Worm (Caenorhabditis elegans) whole organism, young adult: ENCODE results near the gene prx-10.

Experiments used
- B0336.3 ChIP-seq: fragments of 200-800 bp; sonication (Bioruptor generic); IDR thresholded peaks from 2 replicates; pipeline ENCODE4 v1.3.6; 2022; ENCODE audit warnings: missing genetic modification characterization, missing compliant biosample characterization
- D2030.7 ChIP-seq: fragments of 200-800 bp; sonication (Bioruptor generic); IDR thresholded peaks from 2 replicates; pipeline ENCODE4 v1.3.6; 2022; ENCODE audit warnings: missing genetic modification reagents, missing genetic modification characterization, missing compliant biosample characterization
- F23B12.7 ChIP-seq: sonication (generic microtip); optimal IDR thresholded peaks from 2 replicates; lab custom pipeline; 2017; ENCODE audit warnings: missing genetic modification characterization, mild to moderate bottlenecking, missing compliant biosample characterization, antibody characterized with exemption, moderate library complexity; ENCODE audit not compliant: insufficient read depth
- F49E8.2 ChIP-seq: sonication (generic microtip); optimal IDR thresholded peaks from 3 replicates; lab custom pipeline; 2017; ENCODE audit warnings: missing genetic modification characterization, mild to moderate bottlenecking, missing compliant biosample characterization, antibody characterized with exemption, moderate library complexity; ENCODE audit not compliant: insufficient read depth
- F55B11.4 ChIP-seq: sonication (generic microtip); optimal IDR thresholded peaks from 2 replicates; lab custom pipeline; 2016; ENCODE audit warnings: missing compliant biosample characterization, missing genetic modification characterization, borderline replicate concordance; ENCODE audit not compliant: insufficient read depth
- K11D2.4 ChIP-seq: fragments of 200-800 bp; sonication (Bioruptor generic); IDR thresholded peaks from 2 replicates; pipeline ENCODE4 v1.3.6; 2022; ENCODE audit warnings: missing genetic modification reagents, missing genetic modification characterization, missing compliant biosample characterization
- ZK185.1 ChIP-seq: sonication (generic microtip); optimal IDR thresholded peaks from 2 replicates; lab custom pipeline; 2016; ENCODE audit warnings: mild to moderate bottlenecking, missing genetic modification characterization, missing compliant biosample characterization; ENCODE audit not compliant: poor library complexity, severe bottlenecking
- attf-3 ChIP-seq: fragments of 200-800 bp; sonication (Bioruptor generic); conservative IDR thresholded peaks from 2 replicates; pipeline ENCODE4 v1.3.6; 2022; ENCODE audit warnings: missing genetic modification reagents, missing genetic modification characterization, missing compliant biosample characterization
- cebp-2 ChIP-seq: fragments of 200-800 bp; sonication (Bioruptor generic); IDR thresholded peaks from 2 replicates; pipeline ENCODE4 v1.3.6; 2022; ENCODE audit warnings: missing genetic modification characterization, missing compliant biosample characterization
- ceh-27 ChIP-seq: fragments of 200-800 bp; sonication (Bioruptor generic); optimal IDR thresholded peaks from 2 replicates; lab custom pipeline; 2018; ENCODE audit warnings: mild to moderate bottlenecking, missing genetic modification characterization, moderate library complexity, missing compliant biosample characterization
- ceh-79 ChIP-seq: sonication (generic microtip); optimal IDR thresholded peaks from 2 replicates; lab custom pipeline; 2017; ENCODE audit warnings: mild to moderate bottlenecking, missing genetic modification characterization, missing compliant biosample characterization
- ceh-91 ChIP-seq: fragments of 200-800 bp; sonication (Bioruptor generic); IDR thresholded peaks from 2 replicates; pipeline ENCODE4 v1.3.6; 2022; ENCODE audit warnings: missing genetic modification reagents, missing genetic modification characterization, missing compliant biosample characterization
- dox-1 ChIP-seq: fragments of 200-800 bp; sonication (Bioruptor generic); IDR thresholded peaks from 2 replicates; pipeline ENCODE4 v1.3.6; 2022; ENCODE audit warnings: missing genetic modification reagents, missing genetic modification characterization, missing compliant biosample characterization
- dpl-1 ChIP-seq: fragments of 150-350 bp; optimal IDR thresholded peaks from 2 replicates; lab custom pipeline; 2014; ENCODE audit warnings: missing biosample characterization, missing genetic modification reagents, missing genetic modification characterization
- efl-1 ChIP-seq: fragments of 150-350 bp; optimal IDR thresholded peaks from 2 replicates; lab custom pipeline; 2014; ENCODE audit warnings: missing biosample characterization, missing genetic modification reagents, missing genetic modification characterization
- ekl-4 ChIP-seq: fragments of 200-800 bp; sonication (Bioruptor generic); IDR thresholded peaks from 2 replicates; pipeline ENCODE4 v1.3.6; 2022; ENCODE audit warnings: missing genetic modification reagents, missing genetic modification characterization, missing compliant biosample characterization
- gei-17 ChIP-seq: fragments of 200-800 bp; sonication (Bioruptor generic); optimal IDR thresholded peaks from 2 replicates; lab custom pipeline; 2018; ENCODE audit warnings: mild to moderate bottlenecking, missing genetic modification characterization, missing compliant biosample characterization
- hlh-26 ChIP-seq: fragments of 200-800 bp; sonication (Bioruptor generic); conservative IDR thresholded peaks from 2 replicates; pipeline ENCODE4 v1.3.6; 2022; ENCODE audit warnings: missing genetic modification reagents, missing genetic modification characterization, missing compliant biosample characterization
- hmg-20 ChIP-seq: fragments of 200-800 bp; sonication (Bioruptor generic); IDR thresholded peaks from 2 replicates; pipeline ENCODE4 v1.3.6; 2022; ENCODE audit warnings: missing genetic modification reagents, missing genetic modification characterization, missing compliant biosample characterization
- hsf-1 ChIP-seq: fragments of 200-800 bp; sonication (Bioruptor generic); IDR thresholded peaks from 2 replicates; pipeline ENCODE4 v1.3.6; 2022; ENCODE audit warnings: missing genetic modification reagents, missing genetic modification characterization, missing compliant biosample characterization
- lin-26 ChIP-seq: fragments of 200-800 bp; sonication (Bioruptor generic); IDR thresholded peaks from 2 replicates; pipeline ENCODE4 v1.3.6; 2022; ENCODE audit warnings: missing genetic modification reagents, missing genetic modification characterization, missing compliant biosample characterization
- lin-35 ChIP-seq, 3 experiments: fragments of 150-350 bp in 2 of 3; sonication (generic microtip) in 1 of 3; optimal IDR thresholded peaks; 2 replicates each; lab custom pipeline; 2014 to 2018; ENCODE audit warnings: missing biosample characterization in 3 of 3, missing genetic modification characterization in 3 of 3, missing genetic modification reagents in 3 of 3
- lin-40 ChIP-seq: sonication (generic microtip); optimal IDR thresholded peaks from 2 replicates; lab custom pipeline; 2016; ENCODE audit warnings: missing genetic modification characterization, mild to moderate bottlenecking, missing compliant biosample characterization, missing genotype, missing genetic modification reagents
- lin-54 ChIP-seq: fragments of 200-800 bp; sonication (Bioruptor generic); optimal IDR thresholded peaks from 2 replicates; lab custom pipeline; 2018; ENCODE audit warnings: mild to moderate bottlenecking, missing genetic modification characterization, missing compliant biosample characterization
- lsl-1 ChIP-seq: fragments of 200-800 bp; sonication (Bioruptor generic); optimal IDR thresholded peaks from 2 replicates; lab custom pipeline; 2018; ENCODE audit warnings: mild to moderate bottlenecking, missing genetic modification characterization, moderate library complexity, missing compliant biosample characterization
- lsy-27 ChIP-seq: sonication (generic microtip); optimal IDR thresholded peaks from 2 replicates; lab custom pipeline; 2017; ENCODE audit warnings: missing genetic modification characterization, mild to moderate bottlenecking, missing compliant biosample characterization, antibody characterized with exemption, missing genotype, borderline replicate concordance; ENCODE audit not compliant: insufficient read depth
- mcd-1 ChIP-seq: fragments of 200-800 bp; sonication (Bioruptor generic); IDR thresholded peaks from 2 replicates; pipeline ENCODE4 v1.3.6; 2022; ENCODE audit warnings: missing genetic modification reagents, missing genetic modification characterization, missing compliant biosample characterization
- nfya-2 ChIP-seq: fragments of 200-800 bp; sonication (Bioruptor generic); IDR thresholded peaks from 2 replicates; pipeline ENCODE4 v1.3.6; 2022; ENCODE audit warnings: missing genetic modification reagents, missing genetic modification characterization, missing compliant biosample characterization
- nhr-120 ChIP-seq: fragments of 200-800 bp; sonication (Bioruptor generic); IDR thresholded peaks from 2 replicates; pipeline ENCODE4 v1.3.6; 2022; ENCODE audit warnings: missing genetic modification characterization, missing compliant biosample characterization
- rcor-1 ChIP-seq: fragments of 200-800 bp; sonication (Bioruptor generic); IDR thresholded peaks from 2 replicates; pipeline ENCODE4 v1.3.6; 2022; ENCODE audit warnings: missing genetic modification reagents, missing genetic modification characterization, missing compliant biosample characterization
- repo-1 ChIP-seq: sonication (generic microtip); optimal IDR thresholded peaks from 2 replicates; lab custom pipeline; 2017; ENCODE audit warnings: mild to moderate bottlenecking, missing genetic modification characterization, missing compliant biosample characterization
- rpc-1 ChIP-seq, 2 experiments: fragments of 150-350 bp in 1 of 2; sonication (generic microtip) in 1 of 2; optimal IDR thresholded peaks; 2 replicates each; lab custom pipeline; 2014 to 2018; ENCODE audit warnings: missing biosample characterization in 1 of 2, missing genetic modification characterization in 1 of 2, missing genetic modification reagents in 1 of 2, missing genotype in 1 of 2
- snpc-1.1 ChIP-seq: sonication (generic microtip); optimal IDR thresholded peaks from 2 replicates; lab custom pipeline; 2017; ENCODE audit warnings: missing genetic modification characterization, mild to moderate bottlenecking, missing compliant biosample characterization, antibody characterized with exemption, moderate library complexity, missing genotype, missing genetic modification reagents; ENCODE audit not compliant: insufficient read depth
- snpc-1.3 ChIP-seq: sonication (generic microtip); optimal IDR thresholded peaks from 2 replicates; lab custom pipeline; 2017; ENCODE audit warnings: missing genetic modification characterization, mild to moderate bottlenecking, missing compliant biosample characterization, antibody characterized with exemption, moderate library complexity, missing genotype, missing genetic modification reagents; ENCODE audit not compliant: insufficient read depth
- snpc-3.4 ChIP-seq: sonication (generic microtip); optimal IDR thresholded peaks from 2 replicates; lab custom pipeline; 2017; ENCODE audit warnings: missing genetic modification characterization, mild to moderate bottlenecking, missing compliant biosample characterization, antibody characterized with exemption, moderate library complexity, missing genotype, missing genetic modification reagents
- snpc-4 ChIP-seq, 5 experiments: fragments of 150-350 bp in 1 of 5; sonication (generic microtip) in 4 of 5; optimal IDR thresholded peaks; 2 replicates each; lab custom pipeline; 2014 to 2018; ENCODE audit warnings: missing genetic modification characterization in 5 of 5, missing biosample characterization in 3 of 5, antibody characterized with exemption in 2 of 5, mild to moderate bottlenecking in 2 of 5, missing compliant biosample characterization in 2 of 5, missing genotype in 2 of 5, moderate library complexity in 2 of 5, missing genetic modification reagents in 1 of 5
- tbp1 ChIP-seq: fragments of 200-800 bp; sonication (Bioruptor generic); optimal IDR thresholded peaks from 2 replicates; lab custom pipeline; 2018; ENCODE audit warnings: mild to moderate bottlenecking, missing genetic modification characterization, missing compliant biosample characterization
- tbx-9 ChIP-seq: sonication (generic microtip); optimal IDR thresholded peaks from 2 replicates; lab custom pipeline; 2016; ENCODE audit warnings: borderline replicate concordance, missing genetic modification characterization, inconsistent platforms, missing compliant biosample characterization
- tlf-1 ChIP-seq: fragments of 200-800 bp; sonication (Bioruptor generic); optimal IDR thresholded peaks from 2 replicates; lab custom pipeline; 2018; ENCODE audit warnings: mild to moderate bottlenecking, missing genetic modification characterization, missing compliant biosample characterization
- unc-130 ChIP-seq: sonication (generic microtip); optimal IDR thresholded peaks from 2 replicates; lab custom pipeline; 2016; ENCODE audit warnings: missing genetic modification reagents, missing genetic modification characterization, missing compliant biosample characterization
- zfh-2 ChIP-seq: fragments of 200-800 bp; sonication (Bioruptor generic); conservative IDR thresholded peaks from 2 replicates; pipeline ENCODE4 v1.3.6; 2022; ENCODE audit warnings: missing genetic modification reagents, missing genetic modification characterization, missing compliant biosample characterization
- zim-3 ChIP-seq: sonication (generic microtip); optimal IDR thresholded peaks from 2 replicates; lab custom pipeline; 2017; ENCODE audit warnings: mild to moderate bottlenecking, missing genetic modification characterization, moderate library complexity, missing compliant biosample characterization
- ztf-18 ChIP-seq: sonication (generic microtip); optimal IDR thresholded peaks from 2 replicates; lab custom pipeline; 2016; ENCODE audit warnings: missing genotype, mild to moderate bottlenecking, missing genetic modification characterization, missing compliant biosample characterization
- ztf-3 ChIP-seq: fragments of 200-800 bp; sonication (Bioruptor generic); optimal IDR thresholded peaks from 2 replicates; lab custom pipeline; 2018; ENCODE audit warnings: mild to moderate bottlenecking, missing genetic modification characterization, missing compliant biosample characterization

prx-10 gene

ce11 chrIII:5225321-5225720, 10.9 kb upstream of the prx-10 start, which contains the start of gene nex-1:
TSS of gene nex-1 (plus strand) at chrIII:5225621.
- TF ChIP-seq F55B11.4 (tag; lab: Kevin White, UChicago): no peak
- peak; percentile 68 for TF ChIP-seq lsl-1 (GFP tag; lab: Kevin White, UChicago)
- no peak for TF ChIP-seq tbx-9 (tag; lab: Kevin White, UChicago)
- TF ChIP-seq D2030.7: no peak
- TF ChIP-seq ceh-91 (GFP tag; lab: Robert Waterston, UW): no peak
- TF ChIP-seq rpc-1 (optimal IDR thresholded peaks at IDR 0.05; lab: Kevin White, UChicago): no peak
- TF ChIP-seq rpc-1 (tag; optimal IDR thresholded peaks at IDR 0.05; lab: Kevin White, UChicago): no peak
- no peak for TF ChIP-seq hmg-20 (GFP tag; lab: Robert Waterston, UW)
- no peak for TF ChIP-seq ceh-27
- TF ChIP-seq cebp-2 (GFP tag; lab: Robert Waterston, UW): no peak
- TF ChIP-seq efl-1 (GFP tag; lab: Kevin White, UChicago): peak; percentile 10
- TF ChIP-seq lin-26: no peak
- TF ChIP-seq snpc-1.1 (tag; lab: Kevin White, UChicago): no peak
- no peak for TF ChIP-seq snpc-3.4 (tag; lab: Kevin White, UChicago)
- TF ChIP-seq repo-1: no peak
- peak; percentile 13 for TF ChIP-seq snpc-1.3 (tag; lab: Kevin White, UChicago)
- TF ChIP-seq ceh-79: no peak
- TF ChIP-seq hsf-1: no peak
- no peak for TF ChIP-seq zim-3
- TF ChIP-seq lin-40: no peak
- no peak for TF ChIP-seq ztf-3 (GFP tag; lab: Kevin White, UChicago)

- TF ChIP-seq lsy-27 (tag; lab: Kevin White, UChicago) (no peak), ztf-18 (tag; lab: Kevin White, UChicago) (peak; percentile 12), snpc-1.1 (tag; lab: Kevin White, UChicago) (peak; percentile 48), B0336.3 (GFP tag; lab: Robert Waterston, UW) (no peak), dpl-1 (GFP tag; lab: Kevin White, UChicago) (peak; percentile 58), unc-130 (peak; percentile 23), mcd-1 (GFP tag; lab: Robert Waterston, UW) (peak; percentile 73), nfya-2 (no peak), zfh-2 (GFP tag; lab: Robert Waterston, UW) (no peak), attf-3 (peak; percentile 57; the same call in 1 of the 2 replicates), lin-35 (GFP tag; optimal IDR thresholded peaks at IDR 0.05; lab: Kevin White, UChicago) (peak in 1 of 3 experiments; percentile 76), ztf-3 (GFP tag; lab: Kevin White, UChicago) (no peak), nhr-120 (GFP tag; lab: Robert Waterston, UW) (no peak), F23B12.7 (tag; lab: Kevin White, UChicago) (peak; percentile 87), tlf-1 (peak; percentile 13), ekl-4 (GFP tag; lab: Robert Waterston, UW) (peak; percentile 59), rcor-1 (GFP tag; lab: Robert Waterston, UW) (peak; percentile 39; the same call in 1 of the 2 replicates), gei-17 (GFP tag; lab: Kevin White, UChicago) (no peak), snpc-4 (GFP tag; optimal IDR thresholded peaks at IDR 0.05; lab: Kevin White, UChicago) (no peak), snpc-4 (tag; optimal IDR thresholded peaks at IDR 0.05; lab: Kevin White, UChicago) (peak; percentile 24 to 75 (median 40)), ceh-79 (no peak), lin-54 (GFP tag; lab: Kevin White, UChicago) (peak; percentile 71), F49E8.2 (tag; lab: Kevin White, UChicago) (peak; percentile 72), tbp1 (GFP tag; lab: Kevin White, UChicago) (peak; percentile 61), K11D2.4 (GFP tag; lab: Robert Waterston, UW) (peak; percentile 20; the same call in 1 of the 2 replicates), dox-1 (GFP tag; lab: Robert Waterston, UW) (peak; percentile 56), hlh-26 (no peak), snpc-3.4 (tag; lab: Kevin White, UChicago) (peak; percentile 62), ZK185.1 (peak; percentile 68)
Observed at ce11 chrIII:5227831-5228467, 8.3 kb upstream of the prx-10 start, which contains the start of the genes C34E10.12, C34E10.10 and atp-2. TSS of gene C34E10.12 (minus strand) at chrIII:5227881. TSS of gene C34E10.10 (minus strand) at chrIII:5227884. TSS of gene atp-2 (plus strand) at chrIII:5228417.
